Worm (Caenorhabditis elegans) whole organism, L1 larva: Measurements from ENCODE around the gene C56C10.7.

ENCODE experiments used
- fos-1 ChIP-seq: fragments of 150-350 bp; optimal IDR thresholded peaks from 2 replicates; lab custom pipeline; 2014; ENCODE audit warnings: missing biosample characterization, missing genetic modification characterization
- lin-13 ChIP-seq: fragments of 150-350 bp; optimal IDR thresholded peaks from 2 replicates; lab custom pipeline; 2014; ENCODE audit warnings: missing biosample characterization, missing genetic modification reagents, missing genetic modification characterization

C56C10.7 gene

DNA sequence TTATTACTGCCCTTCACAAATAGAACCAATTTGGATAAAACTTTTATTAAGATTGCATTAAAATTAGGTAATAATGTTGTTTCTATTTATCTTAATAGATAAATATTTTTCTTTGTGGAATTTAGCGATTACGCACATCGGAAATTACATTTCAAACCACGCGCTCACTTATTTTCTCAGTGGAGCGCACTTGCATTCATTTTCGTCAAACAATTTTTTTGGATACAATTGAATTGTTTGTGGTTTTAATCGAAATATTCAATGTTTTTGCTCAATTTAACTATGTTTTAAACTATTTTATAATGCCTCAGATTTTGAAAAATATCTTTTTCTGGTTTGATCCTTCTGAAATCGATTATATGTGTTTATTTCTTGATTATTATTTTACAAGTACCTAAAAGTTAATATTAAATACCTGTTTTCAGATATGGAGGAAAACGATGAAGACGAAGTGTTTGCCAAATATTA, 51.4 kb downstream of the C56C10.7 start, which contains the start of gene utp-20 (continued):
- TF ChIP-seq lin-13 (GFP tag; lab: Kevin White, UChicago) (no peak), fos-1 (tag; lab: Kevin White, UChicago) (no peak)
